Fruit fly (Drosophila melanogaster) S2 (cell line): ENCODE data around the gene bol.

Experiments
- CG8478 ChIP-seq: fragments of >200 bp; optimal IDR thresholded peaks from 2 replicates; lab custom pipeline; 2018
- CTCF ChIP-seq, 2 experiments: fragments of >200 bp; optimal IDR thresholded peaks; 2 replicates each; lab custom pipeline; 2018

dm6 chr3L:9124923-9125260, 9.3 kb downstream of the bol start:
- no peak for TF ChIP-seq CG8478 (lab: Kevin White, UChicago)
- no peak for TF ChIP-seq CTCF (optimal IDR thresholded peaks at IDR 0.05; lab: Kevin White, UChicago)
